Worm (Caenorhabditis elegans): ENCODE results near the gene mics-1.

DNA sequence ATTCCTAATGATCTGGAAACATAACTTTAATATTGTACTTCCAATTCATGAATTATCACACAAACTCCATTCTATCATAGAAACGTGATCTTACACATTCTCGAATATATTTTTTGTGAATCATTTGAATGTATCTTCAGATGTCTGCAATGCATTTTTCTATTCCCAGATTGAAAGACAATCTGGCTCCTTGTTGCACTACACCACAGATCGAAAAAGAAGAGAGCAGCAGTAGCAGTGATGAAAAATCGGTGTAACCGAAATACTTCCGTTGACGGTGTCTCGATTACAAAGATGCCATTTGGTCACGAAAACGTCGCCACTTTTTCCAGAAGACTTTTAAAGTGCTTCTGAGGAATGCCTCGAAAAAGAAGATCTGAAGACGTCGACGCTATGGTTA, 38.1 kb downstream of the mics-1 start, which contains the start of gene degt-1:
- TF ChIP-seq sptf-1 (tag; optimal IDR thresholded peaks at IDR 0.05) = no peak
- no peak for TF ChIP-seq ham-2 (GFP tag; optimal IDR thresholded peaks at IDR 0.05)
- no peak for TF ChIP-seq mab-5 (tag; optimal IDR thresholded peaks at IDR 0.05)
- TF ChIP-seq ces-1 (GFP tag; optimal IDR thresholded peaks at IDR 0.05) = no peak
- no peak for TF ChIP-seq mep-1 (tag; optimal IDR thresholded peaks at IDR 0.05)
- TF ChIP-seq nhr-28 (tag; optimal IDR thresholded peaks at IDR 0.05) = no peak
- TF ChIP-seq zip-8 (tag; optimal IDR thresholded peaks at IDR 0.05) = no peak
- no peak for TF ChIP-seq M03D4.4 (tag; optimal IDR thresholded peaks at IDR 0.05)

All from whole organism, mixed stage, embryonic.